Worm (Caenorhabditis elegans) whole organism, late embryonic: ENCODE results near the gene C23G10.11.

Experiments used
- F13H6.1 ChIP-seq: sonication (generic microtip); optimal IDR thresholded peaks from 2 replicates; lab custom pipeline; 2016; ENCODE audit warnings: missing genetic modification characterization, missing compliant biosample characterization
- K02D7.2 ChIP-seq: sonication (generic microtip); optimal IDR thresholded peaks from 2 replicates; lab custom pipeline; 2017; ENCODE audit warnings: mild to moderate bottlenecking, missing genetic modification characterization, missing compliant biosample characterization
- ceh-22 ChIP-seq: sonication (generic microtip); optimal IDR thresholded peaks from 2 replicates; lab custom pipeline; 2017; ENCODE audit warnings: missing biosample characterization, missing genetic modification characterization
- ceh-24 ChIP-seq: sonication (generic microtip); optimal IDR thresholded peaks from 2 replicates; lab custom pipeline; 2016; ENCODE audit warnings: mild to moderate bottlenecking, missing genetic modification characterization, missing compliant biosample characterization
- ceh-30 ChIP-seq: fragments of 150-350 bp; optimal IDR thresholded peaks from 2 replicates; lab custom pipeline; 2014; ENCODE audit warnings: missing biosample characterization, missing genetic modification characterization
- ceh-34 ChIP-seq: sonication (generic microtip); optimal IDR thresholded peaks from 2 replicates; lab custom pipeline; 2016; ENCODE audit warnings: mild to moderate bottlenecking, missing genetic modification characterization, missing compliant biosample characterization
- ceh-48 ChIP-seq: sonication (generic microtip); optimal IDR thresholded peaks from 2 replicates; lab custom pipeline; 2016; ENCODE audit warnings: missing genetic modification characterization, inconsistent platforms, missing compliant biosample characterization
- ceh-6 ChIP-seq: fragments of 200-800 bp; sonication (Bioruptor generic); optimal IDR thresholded peaks from 2 replicates; lab custom pipeline; 2018; ENCODE audit warnings: mild to moderate bottlenecking, missing genetic modification characterization, missing compliant biosample characterization
- che-1 ChIP-seq: sonication (generic microtip); optimal IDR thresholded peaks from 2 replicates; lab custom pipeline; 2016; ENCODE audit warnings: mild to moderate bottlenecking, missing genetic modification characterization, missing compliant biosample characterization
- dmd-4 ChIP-seq: sonication (generic microtip); optimal IDR thresholded peaks from 2 replicates; lab custom pipeline; 2016; ENCODE audit warnings: borderline replicate concordance, missing genetic modification characterization, missing compliant biosample characterization
- elt-2 ChIP-seq: sonication (generic microtip); optimal IDR thresholded peaks from 2 replicates; lab custom pipeline; 2016; ENCODE audit warnings: missing genetic modification reagents, missing genetic modification characterization, missing compliant biosample characterization
- elt-4 ChIP-seq: sonication (generic microtip); optimal IDR thresholded peaks from 2 replicates; lab custom pipeline; 2016; ENCODE audit warnings: missing genetic modification characterization, missing compliant biosample characterization
- ets-4 ChIP-seq: sonication (generic microtip); optimal IDR thresholded peaks from 2 replicates; lab custom pipeline; 2016; ENCODE audit warnings: missing genetic modification characterization, missing compliant biosample characterization
- eyg-1 ChIP-seq: sonication (generic microtip); optimal IDR thresholded peaks from 2 replicates; lab custom pipeline; 2016; ENCODE audit warnings: missing genotype, missing genetic modification characterization, missing compliant biosample characterization
- fax-1 ChIP-seq: sonication (generic microtip); optimal IDR thresholded peaks from 2 replicates; lab custom pipeline; 2016; ENCODE audit warnings: missing genotype, missing genetic modification characterization, missing compliant biosample characterization
- fkh-10 ChIP-seq: fragments of 150-350 bp; optimal IDR thresholded peaks from 2 replicates; lab custom pipeline; 2014; ENCODE audit warnings: missing biosample characterization, missing genetic modification reagents, missing genetic modification characterization
- gmeb-2 ChIP-seq: sonication (generic microtip); optimal IDR thresholded peaks from 2 replicates; lab custom pipeline; 2016; ENCODE audit warnings: missing genetic modification characterization, inconsistent platforms, missing compliant biosample characterization
- hlh-6 ChIP-seq: sonication (generic microtip); optimal IDR thresholded peaks from 2 replicates; lab custom pipeline; 2016; ENCODE audit warnings: missing genotype, missing genetic modification characterization, missing compliant biosample characterization
- hlh-8 ChIP-seq: sonication (generic microtip); optimal IDR thresholded peaks from 2 replicates; lab custom pipeline; 2016; ENCODE audit warnings: missing genotype, missing genetic modification characterization, missing compliant biosample characterization
- lim-6 ChIP-seq: sonication (generic microtip); optimal IDR thresholded peaks from 2 replicates; lab custom pipeline; 2016; ENCODE audit warnings: missing genetic modification characterization, missing compliant biosample characterization
- lin-11 ChIP-seq: fragments of 200-800 bp; sonication (Bioruptor generic); optimal IDR thresholded peaks from 2 replicates; lab custom pipeline; 2018; ENCODE audit warnings: mild to moderate bottlenecking, missing genetic modification characterization, missing compliant biosample characterization
- nhr-11 ChIP-seq: fragments of 150-350 bp; optimal IDR thresholded peaks from 2 replicates; lab custom pipeline; 2014; ENCODE audit warnings: missing biosample characterization, missing genetic modification characterization
- nhr-232 ChIP-seq: sonication (generic microtip); optimal IDR thresholded peaks from 2 replicates; lab custom pipeline; 2016; ENCODE audit warnings: missing genetic modification characterization, missing compliant biosample characterization
- npax-4 ChIP-seq: sonication (generic microtip); optimal IDR thresholded peaks from 2 replicates; lab custom pipeline; 2016; ENCODE audit warnings: missing genetic modification characterization, missing compliant biosample characterization
- pag-3 ChIP-seq: sonication (generic microtip); optimal IDR thresholded peaks from 2 replicates; lab custom pipeline; 2016; ENCODE audit warnings: missing compliant biosample characterization, missing genetic modification characterization, borderline replicate concordance
- pat-9 ChIP-seq: fragments of 200-800 bp; sonication (Bioruptor generic); optimal IDR thresholded peaks from 2 replicates; lab custom pipeline; 2018; ENCODE audit warnings: mild to moderate bottlenecking, missing genetic modification characterization, moderate library complexity, missing compliant biosample characterization
- pax-1 ChIP-seq: fragments of 150-350 bp; optimal IDR thresholded peaks from 2 replicates; lab custom pipeline; 2014; ENCODE audit warnings: missing biosample characterization, missing genetic modification characterization
- pha-2 ChIP-seq: sonication (generic microtip); optimal IDR thresholded peaks from 2 replicates; lab custom pipeline; 2017; ENCODE audit warnings: mild to moderate bottlenecking, missing genetic modification characterization, missing compliant biosample characterization
- pha-4 ChIP-seq: fragments of 150-350 bp; optimal IDR thresholded peaks from 2 replicates; lab custom pipeline; 2018; ENCODE audit warnings: missing biosample characterization, missing genetic modification reagents, missing genetic modification characterization
- pqm-1 ChIP-seq: sonication (generic microtip); optimal IDR thresholded peaks from 2 replicates; lab custom pipeline; 2016; ENCODE audit warnings: missing genetic modification characterization, missing compliant biosample characterization
- ref-2 ChIP-seq: sonication (generic microtip); optimal IDR thresholded peaks from 2 replicates; lab custom pipeline; 2016; ENCODE audit warnings: missing genetic modification characterization, missing compliant biosample characterization
- rnt-1 ChIP-seq: sonication (generic microtip); optimal IDR thresholded peaks from 2 replicates; lab custom pipeline; 2016; ENCODE audit warnings: missing genetic modification characterization, missing compliant biosample characterization
- syd-9 ChIP-seq: sonication (generic microtip); optimal IDR thresholded peaks from 2 replicates; lab custom pipeline; 2016; ENCODE audit warnings: mild to moderate bottlenecking, missing genetic modification characterization, moderate library complexity, missing compliant biosample characterization
- tbx-2 ChIP-seq: sonication (generic microtip); optimal IDR thresholded peaks from 2 replicates; lab custom pipeline; 2016; ENCODE audit warnings: missing genetic modification characterization, missing compliant biosample characterization
- unc-42 ChIP-seq: sonication (generic microtip); optimal IDR thresholded peaks from 2 replicates; lab custom pipeline; 2016; ENCODE audit warnings: missing genotype, missing genetic modification characterization, missing compliant biosample characterization
- unc-86 ChIP-seq: sonication (generic microtip); optimal IDR thresholded peaks from 2 replicates; lab custom pipeline; 2016; ENCODE audit warnings: missing genetic modification characterization, missing compliant biosample characterization
- zip-5 ChIP-seq: sonication (generic microtip); optimal IDR thresholded peaks from 2 replicates; lab custom pipeline; 2016; ENCODE audit warnings: missing genetic modification characterization, missing compliant biosample characterization
- ztf-16 ChIP-seq: sonication (generic microtip); optimal IDR thresholded peaks from 2 replicates; lab custom pipeline; 2017; ENCODE audit warnings: missing genetic modification characterization, missing compliant biosample characterization

Gene C23G10.11

DNA sequence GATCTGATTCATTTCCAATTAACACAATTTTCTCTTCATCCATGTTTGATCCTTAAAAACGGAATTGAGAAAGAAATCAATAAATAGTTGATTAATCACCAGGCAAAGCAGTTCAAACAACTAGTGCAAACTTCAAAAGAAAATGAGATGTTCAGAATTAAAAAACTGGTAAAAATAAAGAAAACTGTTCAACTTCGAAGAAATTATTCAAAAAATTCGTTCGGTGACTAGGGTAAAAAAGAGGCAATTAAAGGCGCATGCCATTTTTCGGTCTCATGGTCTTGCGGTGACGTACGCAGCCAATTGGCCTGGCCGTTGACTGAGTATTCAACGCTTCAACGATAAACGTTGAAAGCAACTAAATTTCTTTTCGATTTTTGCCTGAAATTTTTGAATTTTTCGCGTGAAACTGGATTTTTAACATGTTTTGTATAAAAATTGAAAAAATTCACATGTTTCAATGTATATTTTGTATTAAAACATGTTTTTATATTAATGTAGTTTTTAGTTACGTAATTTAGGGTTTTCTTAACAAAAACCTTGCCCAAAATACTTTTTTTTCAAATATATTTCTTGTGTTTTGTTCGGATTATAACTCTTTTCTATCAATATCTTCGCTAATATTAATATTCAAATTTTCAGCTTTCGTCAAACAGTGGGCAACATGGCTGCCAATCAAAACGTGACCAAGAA lies 9.1 kb downstream of the C23G10.11 start, which contains the start of the genes sna-3 and rps-3 (continued):
- TF ChIP-seq ref-2 (tag; lab: Kevin White, UChicago) = no peak
- TF ChIP-seq eyg-1 (tag; lab: Kevin White, UChicago) = no peak
- TF ChIP-seq K02D7.2 = no peak
- no peak for TF ChIP-seq F13H6.1
- TF ChIP-seq che-1 (tag; lab: Kevin White, UChicago) = no peak
- TF ChIP-seq lim-6 (tag; lab: Kevin White, UChicago) = no peak
- no peak for TF ChIP-seq zip-5 (tag; lab: Kevin White, UChicago)
- TF ChIP-seq hlh-6 (tag; lab: Kevin White, UChicago) = no peak
- no peak for TF ChIP-seq ets-4 (tag; lab: Kevin White, UChicago)
- TF ChIP-seq ceh-48 (tag; lab: Kevin White, UChicago) = no peak
- TF ChIP-seq ceh-34 (tag; lab: Kevin White, UChicago) = no peak
- TF ChIP-seq ceh-22 (tag; lab: Kevin White, UChicago) = no peak
- TF ChIP-seq pax-1 (tag; lab: Kevin White, UChicago) = no peak
- TF ChIP-seq pha-2 (tag; lab: Kevin White, UChicago) = no peak
- TF ChIP-seq ceh-24 (tag; lab: Kevin White, UChicago) = no peak
- no peak for TF ChIP-seq ceh-6 (GFP tag; lab: Kevin White, UChicago)
- TF ChIP-seq fkh-10 = no peak
- peak; percentile 32 for TF ChIP-seq tbx-2 (tag; lab: Kevin White, UChicago)
- TF ChIP-seq pha-4 = no peak
- TF ChIP-seq dmd-4 (tag; lab: Kevin White, UChicago) = no peak
- TF ChIP-seq unc-42 (tag; lab: Kevin White, UChicago) = peak; percentile 39
- peak; percentile 2 for TF ChIP-seq elt-2
- TF ChIP-seq hlh-8 (tag; lab: Kevin White, UChicago) = no peak
- TF ChIP-seq, all 69 proteins: peak for 9

DNA sequence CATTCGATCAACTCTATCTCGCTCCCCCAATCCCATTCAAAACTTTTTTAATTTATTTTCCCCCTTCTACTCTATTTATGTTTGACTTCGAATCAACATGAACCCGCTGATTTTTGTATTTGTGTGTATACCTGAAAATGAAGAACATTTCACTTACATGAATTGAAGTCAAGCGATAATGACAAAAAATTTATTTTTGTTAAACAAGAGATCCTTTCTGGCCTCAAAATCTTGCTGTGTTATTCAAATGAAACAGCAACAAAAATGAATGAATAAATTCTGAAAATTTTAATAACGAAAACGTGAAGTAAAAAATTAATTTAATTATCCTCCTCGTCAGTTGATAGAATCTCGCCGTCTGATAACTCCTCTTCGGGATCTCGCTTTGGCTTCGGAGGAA lies 12.9 kb downstream of the C23G10.11 start:
- TF ChIP-seq pqm-1 (tag; lab: Kevin White, UChicago) = no peak
- no peak for TF ChIP-seq pha-2 (tag; lab: Kevin White, UChicago)
- TF ChIP-seq ceh-34 (tag; lab: Kevin White, UChicago) = no peak
- no peak for TF ChIP-seq rnt-1 (tag; lab: Kevin White, UChicago)
- TF ChIP-seq ceh-30 = no peak
- TF ChIP-seq pag-3 (tag; lab: Kevin White, UChicago) = no peak
- TF ChIP-seq gmeb-2 (tag; lab: Kevin White, UChicago) = no peak
- TF ChIP-seq ceh-22 (tag; lab: Kevin White, UChicago) = no peak
- no peak for TF ChIP-seq unc-42 (tag; lab: Kevin White, UChicago)
- TF ChIP-seq npax-4 (tag; lab: Kevin White, UChicago) = no peak
- TF ChIP-seq elt-4 (tag; lab: Kevin White, UChicago) = no peak
- TF ChIP-seq pha-4 = no peak
- TF ChIP-seq unc-86 (tag; lab: Kevin White, UChicago) = no peak
- no peak for TF ChIP-seq syd-9 (tag; lab: Kevin White, UChicago)
- no peak for TF ChIP-seq ztf-16 (tag; lab: Kevin White, UChicago)
- no peak for TF ChIP-seq nhr-11 (tag; lab: Kevin White, UChicago)
- no peak for TF ChIP-seq fax-1 (tag; lab: Kevin White, UChicago)

DNA sequence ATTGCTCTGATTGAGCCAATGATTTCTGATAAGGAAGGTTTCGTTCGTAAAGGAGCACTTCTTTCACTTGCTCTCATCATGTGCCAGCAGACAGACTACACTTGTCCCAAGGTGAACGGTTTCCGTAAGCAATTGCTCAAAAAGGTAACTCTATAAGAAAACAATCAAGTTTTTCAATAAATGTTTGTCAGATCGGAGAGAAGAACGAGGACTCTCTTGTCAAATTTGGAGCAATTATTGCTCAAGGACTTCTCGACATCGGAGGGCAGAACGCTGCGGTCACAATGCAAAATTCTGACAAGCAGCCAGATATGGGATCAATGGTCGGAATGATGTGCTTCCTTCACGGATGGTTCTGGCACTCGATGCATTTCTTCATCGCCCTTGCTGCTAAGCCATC lies 14.1 kb downstream of the C23G10.11 start:
- TF ChIP-seq pat-9 (no peak), nhr-232 (tag; lab: Kevin White, UChicago) (no peak), elt-4 (tag; lab: Kevin White, UChicago) (no peak), zip-5 (tag; lab: Kevin White, UChicago) (no peak), pag-3 (tag; lab: Kevin White, UChicago) (no peak), lin-11 (tag; lab: Kevin White, UChicago) (no peak)
- TF ChIP-seq, all 69 proteins: peak for 0
